Worm (Caenorhabditis elegans): ENCODE results near the gene nhr-38.
A peak's percentile ranks its signal among the peaks of the same experiment; 100 is the strongest.

nhr-38 gene

DNA sequence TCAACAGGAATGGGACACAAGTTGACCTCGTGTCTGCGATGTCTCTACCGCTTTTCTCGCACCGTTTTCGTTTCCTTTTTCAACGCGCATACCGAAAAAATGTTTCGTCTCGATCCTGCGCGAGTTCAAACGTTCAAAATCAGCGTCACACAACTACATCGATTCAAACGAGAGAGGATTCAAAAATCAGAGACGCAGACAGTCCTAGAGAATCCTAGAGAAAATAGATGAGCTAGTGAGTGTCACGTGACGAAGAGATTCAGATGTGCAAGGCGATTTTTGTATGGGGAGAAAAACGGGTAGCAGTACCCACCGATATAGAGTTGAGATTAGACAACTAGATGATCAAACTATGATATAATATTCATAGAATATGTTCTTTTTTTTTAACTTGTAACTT is 40.0 kb upstream of the nhr-38 start:
- TF ChIP-seq M03D4.4 (tag; optimal IDR thresholded peaks at IDR 0.05): no peak
- no peak for TF ChIP-seq cnd-1 (tag; optimal IDR thresholded peaks at IDR 0.05)
- TF ChIP-seq lin-13 (tag; optimal IDR thresholded peaks at IDR 0.05): no peak
- no peak for TF ChIP-seq nhr-237 (tag; optimal IDR thresholded peaks at IDR 0.05)
- no peak for TF ChIP-seq ces-1 (GFP tag; optimal IDR thresholded peaks at IDR 0.05)
- TF ChIP-seq unc-62 (GFP tag; optimal IDR thresholded peaks at IDR 0.05): no peak
- no peak for TF ChIP-seq elt-3 (tag; optimal IDR thresholded peaks at IDR 0.05)
- TF ChIP-seq nhr-76 (tag; optimal IDR thresholded peaks at IDR 0.05): no peak
- TF ChIP-seq ceh-43 (GFP tag; optimal IDR thresholded peaks at IDR 0.05): no peak
- TF ChIP-seq unc-120 (tag; optimal IDR thresholded peaks at IDR 0.05; ENCODE audit: poor library complexity, severe bottlenecking): no peak
- TF ChIP-seq mls-2 (tag; optimal IDR thresholded peaks at IDR 0.05): no peak
- no peak for TF ChIP-seq lin-32 (GFP tag; optimal IDR thresholded peaks at IDR 0.05)
- TF ChIP-seq pha-4 (tag; optimal IDR thresholded peaks at IDR 0.05): no peak
- TF ChIP-seq mep-1 (tag; optimal IDR thresholded peaks at IDR 0.05): no peak

DNA sequence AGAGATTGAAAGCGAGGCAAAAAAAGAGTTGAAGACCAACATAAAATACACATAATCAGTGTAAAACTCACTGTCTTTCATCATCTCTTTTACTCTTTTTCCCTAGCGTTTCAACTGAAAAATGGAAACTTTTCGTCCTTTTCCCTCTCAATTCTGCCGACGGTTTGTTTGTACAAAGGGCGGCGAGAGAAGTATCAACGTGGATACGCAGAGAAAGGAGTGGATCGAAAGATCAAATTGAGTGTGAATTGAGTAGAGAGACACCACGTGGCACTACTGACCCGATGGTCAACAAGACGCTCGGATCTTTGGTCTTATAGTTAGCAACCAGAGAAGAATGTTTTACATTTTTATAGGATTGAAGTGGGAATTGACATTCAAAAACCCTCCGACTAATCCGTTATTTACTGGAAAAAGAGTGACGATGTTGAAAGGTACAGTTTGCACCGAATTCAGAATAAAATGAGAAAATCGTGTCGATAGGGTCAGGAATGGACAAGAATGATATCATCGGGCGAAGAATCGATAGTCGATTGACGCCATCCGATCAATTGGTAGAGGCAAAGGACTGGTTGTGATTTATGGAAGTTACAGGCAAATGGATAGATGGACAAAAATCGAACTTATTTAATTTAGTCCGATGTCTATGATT is 38.9 kb upstream of the nhr-38 start:
- TF ChIP-seq hlh-1 (tag; optimal IDR thresholded peaks at IDR 0.05) (peak; percentile 7), nhr-237 (tag; optimal IDR thresholded peaks at IDR 0.05) (no peak), ces-1 (GFP tag; optimal IDR thresholded peaks at IDR 0.05) (no peak), mab-5 (tag; optimal IDR thresholded peaks at IDR 0.05) (no peak), ceh-83 (GFP tag; optimal IDR thresholded peaks at IDR 0.05) (no peak), tbx-8 (GFP tag; optimal IDR thresholded peaks at IDR 0.05) (no peak)

DNA sequence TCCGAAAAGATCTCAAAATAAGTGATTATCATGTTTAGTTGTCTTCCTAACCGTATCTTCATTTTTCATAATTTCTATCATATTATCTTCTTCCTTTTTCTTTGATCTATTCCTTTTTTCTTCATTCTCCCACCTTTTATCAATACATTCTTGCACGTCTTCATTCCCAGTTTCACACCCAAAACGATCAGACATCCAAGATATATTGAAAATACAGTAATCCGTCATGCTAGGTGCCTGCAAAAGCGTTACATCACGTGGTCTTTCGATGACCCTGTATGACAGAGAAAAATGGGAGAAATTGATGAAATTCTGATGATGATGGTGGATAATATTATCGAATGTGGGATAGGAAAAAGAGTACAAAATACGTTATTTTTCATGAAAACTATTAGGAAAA is 37.6 kb upstream of the nhr-38 start:
- TF ChIP-seq lin-13 (tag; optimal IDR thresholded peaks at IDR 0.05) (no peak), unc-120 (tag; optimal IDR thresholded peaks at IDR 0.05; ENCODE audit: poor library complexity, severe bottlenecking) (no peak), lin-32 (GFP tag; optimal IDR thresholded peaks at IDR 0.05) (no peak)

DNA sequence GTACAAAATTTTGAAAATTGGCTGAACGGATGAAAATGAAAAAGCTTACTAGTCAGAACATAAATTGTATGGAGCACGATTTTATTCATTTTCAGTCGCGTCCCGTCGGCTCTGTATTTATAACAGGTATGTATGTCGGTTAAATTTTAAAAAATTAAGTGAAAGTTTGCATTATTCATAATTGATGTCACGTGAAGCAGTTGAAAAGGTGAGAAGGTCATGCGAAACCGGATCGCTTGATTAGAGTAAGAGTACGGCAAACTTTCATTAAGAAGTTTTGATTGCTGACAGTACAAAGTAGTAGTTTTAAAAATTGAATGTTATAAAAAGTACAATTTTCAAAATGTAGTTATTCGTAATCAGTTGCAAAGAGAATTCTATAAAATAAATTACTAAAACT is 36.8 kb upstream of the nhr-38 start:
- TF ChIP-seq sptf-1 (tag; optimal IDR thresholded peaks at IDR 0.05): no peak

DNA sequence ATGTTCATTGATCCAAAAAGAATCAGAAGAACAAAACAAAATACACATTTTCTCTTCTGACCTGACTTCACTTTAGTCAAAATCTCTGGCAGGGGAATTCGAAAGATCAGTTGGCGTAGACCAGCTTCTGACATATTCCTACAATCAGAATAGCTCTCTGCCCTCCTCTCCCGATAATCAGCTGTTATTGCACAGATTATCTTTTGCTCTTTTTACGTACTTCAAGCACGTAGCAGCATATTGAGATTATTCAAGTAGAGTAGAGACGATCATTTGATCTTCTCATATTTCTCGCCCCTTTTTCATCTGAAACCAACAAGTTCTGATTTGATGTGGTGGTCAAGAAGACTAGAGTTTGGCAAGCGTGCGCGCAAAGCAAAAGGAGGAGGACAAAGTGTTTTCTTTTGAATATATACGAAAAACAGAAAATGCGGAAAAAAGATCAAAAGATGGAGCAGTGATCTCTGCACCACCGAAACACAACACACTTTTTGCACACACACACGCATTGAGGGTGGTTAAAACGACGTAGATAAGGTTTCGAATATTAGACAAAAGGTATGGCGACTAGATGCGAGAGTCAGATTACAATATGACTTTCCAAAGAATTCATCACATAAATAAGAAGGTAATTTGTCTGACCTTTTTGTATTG is 36.2 kb upstream of the nhr-38 start:
- TF ChIP-seq lsy-2 (tag; optimal IDR thresholded peaks at IDR 0.05): no peak
- no peak for TF ChIP-seq nhr-2 (tag; optimal IDR thresholded peaks at IDR 0.05)
- TF ChIP-seq snpc-4 (tag; optimal IDR thresholded peaks at IDR 0.05): no peak
- no peak for TF ChIP-seq ztf-11 (tag; optimal IDR thresholded peaks at IDR 0.05)
- no peak for TF ChIP-seq mep-1 (tag; optimal IDR thresholded peaks at IDR 0.05)
- no peak for TF ChIP-seq ham-2 (GFP tag; optimal IDR thresholded peaks at IDR 0.05)
- no peak for TF ChIP-seq ces-1 (GFP tag; optimal IDR thresholded peaks at IDR 0.05)
- no peak for TF ChIP-seq ceh-43 (GFP tag; optimal IDR thresholded peaks at IDR 0.05)
- TF ChIP-seq cnd-1 (tag; optimal IDR thresholded peaks at IDR 0.05): no peak
- no peak for TF ChIP-seq lin-13 (tag; optimal IDR thresholded peaks at IDR 0.05)
- TF ChIP-seq ceh-39 (tag; optimal IDR thresholded peaks at IDR 0.05): no peak
- TF ChIP-seq nhr-237 (tag; optimal IDR thresholded peaks at IDR 0.05): no peak

DNA sequence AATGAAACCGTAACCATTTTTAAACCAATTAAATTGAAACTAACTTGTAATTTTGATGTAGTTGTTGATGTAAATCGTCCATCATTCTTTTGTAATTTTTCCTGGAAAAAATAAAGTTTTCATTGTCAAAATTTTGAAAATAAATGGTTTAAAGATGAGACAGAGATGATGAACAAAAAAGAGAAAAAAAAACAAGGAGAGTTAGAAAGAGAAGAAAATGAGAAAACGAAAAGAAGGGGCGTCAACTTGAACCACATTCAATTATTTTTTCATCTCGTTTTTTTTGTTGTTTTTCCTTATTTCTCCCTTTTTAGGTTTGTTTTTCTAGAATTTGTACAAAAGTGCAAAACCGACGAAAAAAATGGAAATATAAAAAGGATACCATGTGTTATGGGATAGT is 34.4 kb upstream of the nhr-38 start, which contains the start of gene nhr-34:
nhr-34 (minus strand) TSS at position 101 of the 400 bp plus-strand sequence.
- TF ChIP-seq ztf-11 (tag; optimal IDR thresholded peaks at IDR 0.05) (no peak), blmp-1 (tag; optimal IDR thresholded peaks at IDR 0.05) (no peak), sptf-1 (tag; optimal IDR thresholded peaks at IDR 0.05) (no peak), ces-1 (GFP tag; optimal IDR thresholded peaks at IDR 0.05) (peak; percentile 27), drap-1 (GFP tag; optimal IDR thresholded peaks at IDR 0.05) (no peak), tbx-8 (GFP tag; optimal IDR thresholded peaks at IDR 0.05) (no peak)

DNA sequence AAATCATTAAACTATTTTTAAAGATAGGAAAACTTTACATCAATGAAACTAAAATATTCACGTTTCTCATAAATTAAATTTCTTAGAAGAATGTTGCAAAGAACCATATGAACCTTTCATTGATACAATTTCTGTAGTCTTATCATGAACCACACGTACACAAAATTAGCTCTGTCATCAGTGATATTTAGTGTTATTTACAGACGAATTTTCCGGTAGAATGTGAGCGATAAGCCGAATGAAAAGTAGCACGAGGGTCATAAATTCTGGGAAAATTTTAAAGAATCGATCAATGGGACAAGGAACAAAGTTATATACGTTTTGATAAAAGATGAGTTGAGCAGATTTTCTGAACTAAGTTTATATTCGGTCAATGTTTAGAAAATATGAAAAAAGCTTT is 33.5 kb upstream of the nhr-38 start:
- no peak for TF ChIP-seq blmp-1 (tag; optimal IDR thresholded peaks at IDR 0.05)
- no peak for TF ChIP-seq zip-8 (tag; optimal IDR thresholded peaks at IDR 0.05)
- TF ChIP-seq flh-1 (GFP tag; optimal IDR thresholded peaks at IDR 0.05): no peak
- no peak for TF ChIP-seq elt-3 (tag; optimal IDR thresholded peaks at IDR 0.05)
- no peak for TF ChIP-seq snpc-4 (tag; optimal IDR thresholded peaks at IDR 0.05)
- TF ChIP-seq ceh-83 (GFP tag; optimal IDR thresholded peaks at IDR 0.05): no peak
- no peak for TF ChIP-seq tbx-8 (GFP tag; optimal IDR thresholded peaks at IDR 0.05)
- no peak for TF ChIP-seq hlh-1 (tag; optimal IDR thresholded peaks at IDR 0.05)
- TF ChIP-seq mab-5 (tag; optimal IDR thresholded peaks at IDR 0.05): no peak
- no peak for TF ChIP-seq lsy-2 (tag; optimal IDR thresholded peaks at IDR 0.05)
- no peak for TF ChIP-seq ztf-11 (tag; optimal IDR thresholded peaks at IDR 0.05)
- no peak for TF ChIP-seq mep-1 (tag; optimal IDR thresholded peaks at IDR 0.05)
- TF ChIP-seq ceh-43 (GFP tag; optimal IDR thresholded peaks at IDR 0.05): no peak
- TF ChIP-seq drap-1 (GFP tag; optimal IDR thresholded peaks at IDR 0.05): no peak
- no peak for TF ChIP-seq ces-1 (GFP tag; optimal IDR thresholded peaks at IDR 0.05)
- TF ChIP-seq ceh-39 (tag; optimal IDR thresholded peaks at IDR 0.05): no peak
- TF ChIP-seq pha-4 (tag; optimal IDR thresholded peaks at IDR 0.05): no peak
- no peak for TF ChIP-seq bed-3 (GFP tag; optimal IDR thresholded peaks at IDR 0.05)
- no peak for TF ChIP-seq sem-2 (GFP tag; optimal IDR thresholded peaks at IDR 0.05)
- TF ChIP-seq cnd-1 (tag; optimal IDR thresholded peaks at IDR 0.05): no peak

Data from whole organism, mixed stage, embryonic.